Fruit fly (Drosophila melanogaster) whole organism, embryonic: ENCODE measurements around the gene goe.
A peak's percentile ranks its signal among the peaks of the same experiment; 100 is the strongest.

Experiments
- CG10959 ChIP-seq: fragments of 200-800 bp; sonication (Bioruptor generic); IDR thresholded peaks from 2 replicates; pipeline ENCODE4 v1.3.6; 2022; ENCODE audit warnings: missing biosample characterization, missing genetic modification characterization
- CG11723 ChIP-seq: fragments of 200-800 bp; sonication (Bioruptor generic); optimal IDR thresholded peaks from 2 replicates; lab custom pipeline; 2017; ENCODE audit warnings: missing biosample characterization, mild to moderate bottlenecking, missing genetic modification characterization
- CG12155 ChIP-seq: fragments of 200-800 bp; sonication (Bioruptor generic); optimal IDR thresholded peaks from 3 replicates; lab custom pipeline; 2016; ENCODE audit warnings: missing biosample characterization, missing genetic modification characterization
- CG12391 ChIP-seq: fragments of 200-800 bp; sonication (Bioruptor generic); optimal IDR thresholded peaks from 3 replicates; lab custom pipeline; 2018; ENCODE audit warnings: missing biosample characterization, mild to moderate bottlenecking, missing genetic modification characterization, moderate library complexity
- CG14050 ChIP-seq: fragments of 200-800 bp; sonication (Bioruptor generic); IDR thresholded peaks from 3 replicates; pipeline ENCODE4 v1.3.6; 2022; ENCODE audit warnings: missing biosample characterization, missing genetic modification characterization
- CG14441 ChIP-seq: fragments of 200-800 bp; sonication (Bioruptor generic); IDR thresholded peaks from 2 replicates; pipeline ENCODE4 v1.3.6; 2022; ENCODE audit warnings: missing biosample characterization, missing genetic modification characterization
- CG18262 ChIP-seq: fragments of 200-800 bp; optimal IDR thresholded peaks from 3 replicates; lab custom pipeline; 2019; ENCODE audit warnings: missing biosample characterization, mild to moderate bottlenecking, missing genetic modification characterization, moderate library complexity
- CG30431 ChIP-seq: fragments of 200-800 bp; sonication (Bioruptor generic); optimal IDR thresholded peaks from 2 replicates; lab custom pipeline; 2017; ENCODE audit warnings: missing biosample characterization, missing genetic modification characterization
- CG3163 ChIP-seq: fragments of 200-800 bp; sonication (Bioruptor generic); optimal IDR thresholded peaks from 3 replicates; lab custom pipeline; 2016; ENCODE audit warnings: missing biosample characterization, missing genetic modification characterization
- CG4424 ChIP-seq: fragments of 200-800 bp; sonication (Bioruptor generic); optimal IDR thresholded peaks from 3 replicates; lab custom pipeline; 2016; ENCODE audit warnings: missing biosample characterization, missing genetic modification characterization
- CG4730 ChIP-seq: fragments of 200-800 bp; sonication (Bioruptor generic); IDR thresholded peaks from 2 replicates; pipeline ENCODE4 v1.3.6; 2022; ENCODE audit warnings: missing biosample characterization, missing genetic modification characterization
- CG6813 ChIP-seq: fragments of 200-800 bp; sonication (Bioruptor generic); optimal IDR thresholded peaks from 2 replicates; lab custom pipeline; 2017; ENCODE audit warnings: missing biosample characterization, missing genetic modification characterization, mild to moderate bottlenecking, moderate library complexity, missing genetic modification reagents
- CG7372 ChIP-seq: fragments of 200-800 bp; sonication (Bioruptor generic); IDR thresholded peaks from 2 replicates; pipeline ENCODE4 v1.3.6; 2022; ENCODE audit warnings: missing biosample characterization, missing genetic modification characterization
- CG7928 ChIP-seq: fragments of 200-800 bp; sonication (Bioruptor generic); optimal IDR thresholded peaks from 2 replicates; lab custom pipeline; 2017; ENCODE audit warnings: missing biosample characterization, mild to moderate bottlenecking, missing genetic modification characterization
- CG9876 ChIP-seq: fragments of 200-800 bp; sonication (Bioruptor generic); optimal IDR thresholded peaks from 2 replicates; lab custom pipeline; 2016; ENCODE audit warnings: missing biosample characterization, missing genetic modification characterization
- Ets65A ChIP-seq: fragments of 200-800 bp; sonication (Bioruptor generic); peaks from one replicate; lab custom pipeline; 2016; ENCODE audit warnings: missing biosample characterization, missing genetic modification characterization
- HLH3B ChIP-seq: fragments of 200-800 bp; sonication (Bioruptor generic); IDR thresholded peaks from 2 replicates; pipeline ENCODE4 v1.3.6; 2022; ENCODE audit warnings: missing biosample characterization, missing genetic modification characterization
- Hand ChIP-seq: fragments of 200-800 bp; sonication (Bioruptor generic); optimal IDR thresholded peaks from 2 replicates; lab custom pipeline; 2017; ENCODE audit warnings: mild to moderate bottlenecking, missing biosample characterization, missing genetic modification reagents, missing genetic modification characterization
- Jarid2 ChIP-seq: fragments of 200-800 bp; sonication (Bioruptor generic); optimal IDR thresholded peaks from 3 replicates; lab custom pipeline; 2017; ENCODE audit warnings: mild to moderate bottlenecking, missing biosample characterization, missing genetic modification reagents, missing genetic modification characterization
- Max ChIP-seq: fragments of 200-800 bp; sonication (Bioruptor generic); optimal IDR thresholded peaks from 2 replicates; lab custom pipeline; 2016; ENCODE audit warnings: missing biosample characterization, mild to moderate bottlenecking, missing genetic modification characterization
- Neu2 ChIP-seq: fragments of 200-800 bp; sonication (Bioruptor generic); optimal IDR thresholded peaks from 3 replicates; lab custom pipeline; 2016; ENCODE audit warnings: missing biosample characterization, missing genetic modification characterization, borderline replicate concordance
- PHDP ChIP-seq: fragments of 200-800 bp; sonication (Bioruptor generic); optimal IDR thresholded peaks from 3 replicates; lab custom pipeline; 2018; ENCODE audit warnings: missing biosample characterization, mild to moderate bottlenecking, missing genetic modification characterization, moderate library complexity
- Sox102F ChIP-seq: fragments of 200-800 bp; sonication (Bioruptor generic); optimal IDR thresholded peaks from 2 replicates; lab custom pipeline; 2018; ENCODE audit warnings: missing biosample characterization, mild to moderate bottlenecking, missing genetic modification characterization, moderate library complexity
- bab2 ChIP-seq: fragments of 200-800 bp; sonication (Bioruptor generic); optimal IDR thresholded peaks from 2 replicates; lab custom pipeline; 2016; ENCODE audit warnings: missing biosample characterization, missing genetic modification characterization
- bigmax ChIP-seq: fragments of 200-800 bp; sonication (Bioruptor generic); optimal IDR thresholded peaks from 2 replicates; lab custom pipeline; 2018; ENCODE audit warnings: missing biosample characterization, mild to moderate bottlenecking, missing genetic modification characterization
- cato ChIP-seq: fragments of 200-800 bp; sonication (Bioruptor generic); optimal IDR thresholded peaks from 2 replicates; lab custom pipeline; 2016; ENCODE audit warnings: missing biosample characterization, missing genetic modification characterization, borderline replicate concordance
- ci ChIP-seq: fragments of 200-800 bp; sonication (Bioruptor generic); IDR thresholded peaks from 3 replicates; pipeline ENCODE4 v1.3.6; 2022; ENCODE audit warnings: missing biosample characterization, missing genetic modification characterization
- crp ChIP-seq, 2 experiments: fragments of 200-800 bp; sonication (Bioruptor generic); optimal IDR thresholded peaks; 2 replicates in 1 of 2; 3 replicates in 1 of 2; lab custom pipeline; 2017; ENCODE audit warnings: missing biosample characterization in 2 of 2, missing genetic modification characterization in 2 of 2, mild to moderate bottlenecking in 1 of 2, moderate library complexity in 1 of 2
- dimm ChIP-seq: fragments of 200-800 bp; sonication (Bioruptor generic); IDR thresholded peaks from 2 replicates; pipeline ENCODE4 v1.3.6; 2022; ENCODE audit warnings: missing biosample characterization, missing genetic modification characterization
- disco-r ChIP-seq: fragments of 200-800 bp; sonication (Bioruptor generic); optimal IDR thresholded peaks from 2 replicates; lab custom pipeline; 2016; ENCODE audit warnings: missing biosample characterization, missing genetic modification characterization
- dysf ChIP-seq: fragments of 200-800 bp; sonication (Bioruptor generic); IDR thresholded peaks from 3 replicates; pipeline ENCODE4 v1.3.6; 2022; ENCODE audit warnings: missing biosample characterization, missing genetic modification characterization
- fd102C ChIP-seq: fragments of 200-800 bp; sonication (Bioruptor generic); optimal IDR thresholded peaks from 2 replicates; lab custom pipeline; 2018; ENCODE audit warnings: missing biosample characterization, mild to moderate bottlenecking, missing genetic modification characterization, moderate library complexity
- fu2 ChIP-seq: fragments of 200-800 bp; sonication (Bioruptor generic); optimal IDR thresholded peaks from 2 replicates; lab custom pipeline; 2016; ENCODE audit warnings: missing biosample characterization, missing genetic modification characterization
- inv ChIP-seq: fragments of 200-800 bp; sonication (Bioruptor generic); IDR thresholded peaks from 2 replicates; pipeline ENCODE4 v1.3.6; 2022; ENCODE audit warnings: missing biosample characterization, missing genetic modification characterization; ENCODE audit not compliant: partially characterized antibody
- jing ChIP-seq: fragments of 200-800 bp; sonication (Bioruptor generic); optimal IDR thresholded peaks from 2 replicates; lab custom pipeline; 2018; ENCODE audit warnings: missing biosample characterization, mild to moderate bottlenecking, missing genetic modification characterization
- knrl ChIP-seq: fragments of 200-800 bp; sonication (Bioruptor generic); IDR thresholded peaks from 3 replicates; pipeline ENCODE4 v1.3.6; 2022; ENCODE audit warnings: missing biosample characterization, missing genetic modification characterization; ENCODE audit not compliant: partially characterized antibody
- lilli ChIP-seq: fragments of 200-800 bp; sonication (Bioruptor generic); optimal IDR thresholded peaks from 3 replicates; lab custom pipeline; 2016; ENCODE audit warnings: missing biosample characterization, missing genetic modification characterization
- pita ChIP-seq: fragments of 200-800 bp; sonication (Bioruptor generic); optimal IDR thresholded peaks from 2 replicates; lab custom pipeline; 2017; ENCODE audit warnings: missing biosample characterization, mild to moderate bottlenecking, missing genetic modification characterization
- salm ChIP-seq: fragments of 200-800 bp; sonication (Bioruptor generic); optimal IDR thresholded peaks from 2 replicates; lab custom pipeline; 2018; ENCODE audit warnings: missing biosample characterization, mild to moderate bottlenecking, missing genetic modification characterization
- sima ChIP-seq: fragments of 200-800 bp; sonication (Bioruptor generic); optimal IDR thresholded peaks from 2 replicates; lab custom pipeline; 2016; ENCODE audit warnings: missing biosample characterization, missing genetic modification characterization
- sisA ChIP-seq: fragments of 200-800 bp; sonication (Bioruptor generic); IDR thresholded peaks from 2 replicates; pipeline ENCODE4 v1.3.6; 2022; ENCODE audit warnings: missing biosample characterization, missing genetic modification characterization
- sob ChIP-seq: fragments of 200-800 bp; sonication (Bioruptor generic); IDR thresholded peaks from 2 replicates; pipeline ENCODE4 v1.3.6; 2022; ENCODE audit warnings: missing biosample characterization, missing genetic modification characterization
- tna ChIP-seq: fragments of 200-800 bp; sonication (Bioruptor generic); IDR thresholded peaks from 2 replicates; pipeline ENCODE4 v1.3.6; 2022; ENCODE audit warnings: missing biosample characterization, missing genetic modification characterization; ENCODE audit not compliant: partially characterized antibody
- trh ChIP-seq: fragments of 200-800 bp; sonication (Bioruptor generic); optimal IDR thresholded peaks from 2 replicates; lab custom pipeline; 2016; ENCODE audit warnings: missing biosample characterization, missing genetic modification characterization
- ttk ChIP-seq: fragments of 200-800 bp; sonication (Bioruptor generic); IDR thresholded peaks from 2 replicates; pipeline ENCODE4 v2.1.2; 2022; ENCODE audit warnings: missing biosample characterization, missing genetic modification characterization
- tup ChIP-seq: fragments of 200-800 bp; sonication (Bioruptor generic); optimal IDR thresholded peaks from 2 replicates; lab custom pipeline; 2016; ENCODE audit warnings: missing biosample characterization, mild to moderate bottlenecking, missing genetic modification characterization, moderate library complexity
- vfl ChIP-seq: fragments of 200-800 bp; sonication (Bioruptor generic); optimal IDR thresholded peaks from 2 replicates; lab custom pipeline; 2016; ENCODE audit warnings: missing biosample characterization, missing genetic modification characterization
- z ChIP-seq: fragments of 200-800 bp; sonication (Bioruptor generic); IDR thresholded peaks from 3 replicates; pipeline ENCODE4 v1.3.6; 2022; ENCODE audit warnings: missing biosample characterization, missing genetic modification characterization
- zf30C ChIP-seq: fragments of 200-800 bp; sonication (Bioruptor generic); optimal IDR thresholded peaks from 3 replicates; lab custom pipeline; 2018; ENCODE audit warnings: missing biosample characterization, mild to moderate bottlenecking, missing genetic modification characterization

The goe gene

DNA sequence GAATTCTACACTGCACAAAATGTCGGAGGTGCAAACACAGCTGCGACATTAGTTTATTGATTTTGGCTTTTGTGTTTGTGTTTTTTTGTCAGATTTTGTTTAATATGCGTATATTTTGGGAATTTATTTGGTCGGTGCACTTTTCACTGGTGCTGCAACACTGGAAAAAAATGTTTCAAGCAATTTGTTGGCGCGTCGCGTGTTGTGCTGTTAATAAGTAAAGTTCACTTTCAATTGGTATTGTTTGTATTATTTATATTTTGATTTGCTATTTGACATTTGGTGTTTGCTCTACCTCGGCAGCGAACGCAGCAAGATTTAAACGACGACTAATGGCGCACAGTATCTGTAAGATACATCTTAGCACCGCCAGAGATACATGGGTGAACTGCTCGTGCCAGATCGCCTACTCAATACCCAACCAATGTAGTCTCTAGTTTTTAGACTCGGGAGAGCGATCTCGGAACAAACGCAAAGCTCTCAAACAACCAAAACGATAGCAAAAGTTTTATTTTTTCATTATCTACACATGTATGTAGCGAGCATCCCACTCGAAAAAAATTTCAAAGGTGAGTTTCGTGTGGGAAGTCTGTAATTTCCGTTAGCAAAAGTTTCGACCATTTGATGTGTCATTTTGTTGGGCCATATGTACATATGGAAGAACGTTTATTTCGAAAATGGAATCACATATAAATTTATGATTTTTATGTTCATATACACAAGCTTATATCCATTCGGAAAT, 30.6 kb upstream of the goe start (continued):
- TF ChIP-seq ci (GFP tag; lab: Robert Waterston, UW), result 0 out of 3 replicates have a peak, but pooled peaks have one; percentile 65
- peak; percentile 75; the same call in 1 of the 3 replicates for TF ChIP-seq z (GFP tag; lab: Robert Waterston, UW)
- TF ChIP-seq bab2 (GFP tag; lab: Kevin White, UChicago), result no peak
- TF ChIP-seq sob, result peak; percentile 45
- TF ChIP-seq knrl, result no peak
- TF ChIP-seq fu2 (GFP tag; lab: Kevin White, UChicago), result no peak
- no peak for TF ChIP-seq ttk
- no peak for TF ChIP-seq CG10959
- peak; percentile 52 for TF ChIP-seq PHDP (tag; lab: Kevin White, UChicago)
- no peak for TF ChIP-seq cato
- no peak for TF ChIP-seq tna
- peak; percentile 69 for TF ChIP-seq Sox102F
- no peak for TF ChIP-seq CG7928
- TF ChIP-seq CG12155 (GFP tag; lab: Kevin White, UChicago), result peak; percentile 38
- no peak for TF ChIP-seq inv (GFP tag; lab: Robert Waterston, UW)
- no peak for TF ChIP-seq bigmax (GFP tag; lab: Kevin White, UChicago)
- peak in 1 of 2 experiments; percentile 3 for TF ChIP-seq crp (GFP tag; optimal IDR thresholded peaks at IDR 0.05; lab: Kevin White, UChicago)
- no peak for TF ChIP-seq CG30431
- TF ChIP-seq Max (GFP tag; lab: Kevin White, UChicago), result peak; percentile 17
- TF ChIP-seq CG9876 (GFP tag; lab: Kevin White, UChicago), result peak; percentile 39
- peak; percentile 43 for TF ChIP-seq CG3163
- no peak for TF ChIP-seq sima
- no peak for TF ChIP-seq trh (GFP tag; lab: Kevin White, UChicago)
- TF ChIP-seq lilli (GFP tag; lab: Kevin White, UChicago), result peak; percentile 69
- TF ChIP-seq CG7372 (GFP tag; lab: Robert Waterston, UW), result 0 out of 2 replicates have a peak, but pooled peaks have one; percentile 24
- peak; percentile 47 for TF ChIP-seq CG12391 (tag; lab: Kevin White, UChicago)
- peak; percentile 46 for TF ChIP-seq sisA (GFP tag; lab: Robert Waterston, UW)
- TF ChIP-seq tup (GFP tag; lab: Kevin White, UChicago), result no peak
- TF ChIP-seq CG14441 (GFP tag; lab: Robert Waterston, UW), result peak; percentile 67
- TF ChIP-seq Ets65A, result peak; percentile 76
- peak; percentile 19 for TF ChIP-seq Jarid2 (GFP tag; lab: Kevin White, UChicago)
- TF ChIP-seq dysf (GFP tag; lab: Robert Waterston, UW), result peak; percentile 75
- TF ChIP-seq zf30C (GFP tag; lab: Kevin White, UChicago), result peak; percentile 43
- TF ChIP-seq CG4424 (GFP tag; lab: Kevin White, UChicago), result peak; percentile 53
- TF ChIP-seq HLH3B (GFP tag; lab: Robert Waterston, UW), result peak; percentile 43; the same call in 1 of the 2 replicates
- TF ChIP-seq Hand (GFP tag; lab: Kevin White, UChicago), result no peak
- no peak for TF ChIP-seq pita (GFP tag; lab: Kevin White, UChicago)
- TF ChIP-seq CG14050 (GFP tag; lab: Robert Waterston, UW), result peak; percentile 59
- TF ChIP-seq CG11723, result peak; percentile 21
- TF ChIP-seq Neu2 (GFP tag; lab: Kevin White, UChicago), result no peak
- TF ChIP-seq disco-r (GFP tag; lab: Kevin White, UChicago), result no peak
- no peak for TF ChIP-seq jing (GFP tag; lab: Kevin White, UChicago)
- TF ChIP-seq vfl (GFP tag; lab: Kevin White, UChicago), result peak; percentile 29
- peak; percentile 30 for TF ChIP-seq salm (tag; lab: Kevin White, UChicago)
- peak; percentile 52; the same call in 1 of the 2 replicates for TF ChIP-seq CG4730
- TF ChIP-seq CG18262 (tag; lab: Kevin White, UChicago), result peak; percentile 49
- TF ChIP-seq dimm (GFP tag; lab: Robert Waterston, UW), result no peak
- TF ChIP-seq fd102C (GFP tag; lab: Kevin White, UChicago), result no peak
- TF ChIP-seq CG6813 (GFP tag; lab: Kevin White, UChicago), result peak; percentile 9
